Worm (Caenorhabditis elegans): ENCODE data around the gene srz-63.

srz-63 gene

ce11 chrII:1244420-1244959 is 34.0 kb upstream of the srz-63 start:
- TF ChIP-seq klf-2 (GFP tag; conservative IDR thresholded peaks at IDR 0.05) (peak; percentile 47; the same call in 1 of the 2 replicates), ztf-29 (GFP tag; IDR thresholded peaks at IDR 0.05) (no peak), cog-1 (tag; optimal IDR thresholded peaks at IDR 0.05) (no peak)

- no peak for TF ChIP-seq T22C8.4 (GFP tag; IDR thresholded peaks at IDR 0.05)
- TF ChIP-seq cog-1 (tag; optimal IDR thresholded peaks at IDR 0.05) = no peak
- no peak for TF ChIP-seq med-1 (GFP tag; optimal IDR thresholded peaks at IDR 0.05; ENCODE audit: insufficient read depth)
- TF ChIP-seq ztf-23 (GFP tag; IDR thresholded peaks at IDR 0.05) = no peak
- no peak for TF ChIP-seq klf-2 (GFP tag; conservative IDR thresholded peaks at IDR 0.05)
- TF ChIP-seq ztf-29 (GFP tag; IDR thresholded peaks at IDR 0.05) = no peak
- no peak for TF ChIP-seq tab-1 (GFP tag; IDR thresholded peaks at IDR 0.05)
- no peak for TF ChIP-seq ref-1 (GFP tag; conservative IDR thresholded peaks at IDR 0.05)
These were observed 32.7 kb upstream of the srz-63 start for ce11 chrII:1245783-1246182.

- TF ChIP-seq T22C8.4 (GFP tag; IDR thresholded peaks at IDR 0.05) = no peak
- peak; percentile 92 for TF ChIP-seq cog-1 (tag; optimal IDR thresholded peaks at IDR 0.05)
- peak; percentile 76 for TF ChIP-seq flt-1 (GFP tag; IDR thresholded peaks at IDR 0.05)
- TF ChIP-seq ztf-29 (GFP tag; IDR thresholded peaks at IDR 0.05) = peak; percentile 15; the same call in 1 of the 2 replicates
These were observed 31.6 kb upstream of the srz-63 start for ce11 chrII:1246855-1247259.

ce11 chrII:1252259-1252658 is 26.2 kb upstream of the srz-63 start, which contains the start of gene lin-42:
TSS of gene lin-42 (minus strand) at chrII:1252359.
- TF ChIP-seq ztf-29 (GFP tag; IDR thresholded peaks at IDR 0.05) = no peak
- no peak for TF ChIP-seq flt-1 (GFP tag; IDR thresholded peaks at IDR 0.05)
- no peak for TF ChIP-seq ztf-23 (GFP tag; IDR thresholded peaks at IDR 0.05)
- no peak for TF ChIP-seq tab-1 (GFP tag; IDR thresholded peaks at IDR 0.05)
- TF ChIP-seq med-1 (GFP tag; optimal IDR thresholded peaks at IDR 0.05; ENCODE audit: insufficient read depth) = no peak
- TF ChIP-seq T22C8.4 (GFP tag; IDR thresholded peaks at IDR 0.05) = no peak
- no peak for TF ChIP-seq klf-2 (GFP tag; conservative IDR thresholded peaks at IDR 0.05)
- no peak for TF ChIP-seq cog-1 (tag; optimal IDR thresholded peaks at IDR 0.05)
- TF ChIP-seq ref-1 (GFP tag; conservative IDR thresholded peaks at IDR 0.05) = no peak

ce11 chrII:1255637-1256036 is 22.8 kb upstream of the srz-63 start, which contains the start of gene clec-119:
TSS of gene clec-119 (plus strand) at chrII:1255937.
- TF ChIP-seq tab-1 (GFP tag; IDR thresholded peaks at IDR 0.05) (no peak), ztf-23 (GFP tag; IDR thresholded peaks at IDR 0.05) (no peak), ztf-29 (GFP tag; IDR thresholded peaks at IDR 0.05) (no peak), cog-1 (tag; optimal IDR thresholded peaks at IDR 0.05) (no peak), T22C8.4 (GFP tag; IDR thresholded peaks at IDR 0.05) (no peak), flt-1 (GFP tag; IDR thresholded peaks at IDR 0.05) (no peak), klf-2 (GFP tag; conservative IDR thresholded peaks at IDR 0.05) (no peak), med-1 (GFP tag; optimal IDR thresholded peaks at IDR 0.05; ENCODE audit: insufficient read depth) (no peak), ref-1 (GFP tag; conservative IDR thresholded peaks at IDR 0.05) (no peak)

- TF ChIP-seq tab-1 (GFP tag; IDR thresholded peaks at IDR 0.05) = no peak
- TF ChIP-seq flt-1 (GFP tag; IDR thresholded peaks at IDR 0.05) = no peak
- no peak for TF ChIP-seq klf-2 (GFP tag; conservative IDR thresholded peaks at IDR 0.05)
- no peak for TF ChIP-seq med-1 (GFP tag; optimal IDR thresholded peaks at IDR 0.05; ENCODE audit: insufficient read depth)
- TF ChIP-seq ztf-23 (GFP tag; IDR thresholded peaks at IDR 0.05) = no peak
- TF ChIP-seq ztf-29 (GFP tag; IDR thresholded peaks at IDR 0.05) = no peak
- no peak for TF ChIP-seq ref-1 (GFP tag; conservative IDR thresholded peaks at IDR 0.05)
- TF ChIP-seq T22C8.4 (GFP tag; IDR thresholded peaks at IDR 0.05) = no peak
- no peak for TF ChIP-seq cog-1 (tag; optimal IDR thresholded peaks at IDR 0.05)
These were observed 21.7 kb upstream of the srz-63 start for ce11 chrII:1256742-1257141.

ce11 chrII:1258634-1259033 is 19.8 kb upstream of the srz-63 start, which contains the start of gene clpr-2:
TSS of gene clpr-2 (plus strand) at chrII:1258934.
- no peak for TF ChIP-seq med-1 (GFP tag; optimal IDR thresholded peaks at IDR 0.05; ENCODE audit: insufficient read depth)
- no peak for TF ChIP-seq ref-1 (GFP tag; conservative IDR thresholded peaks at IDR 0.05)
- TF ChIP-seq klf-2 (GFP tag; conservative IDR thresholded peaks at IDR 0.05) = no peak
- no peak for TF ChIP-seq T22C8.4 (GFP tag; IDR thresholded peaks at IDR 0.05)

- no peak for TF ChIP-seq ref-1 (GFP tag; conservative IDR thresholded peaks at IDR 0.05)
- TF ChIP-seq klf-2 (GFP tag; conservative IDR thresholded peaks at IDR 0.05) = no peak
- no peak for TF ChIP-seq T22C8.4 (GFP tag; IDR thresholded peaks at IDR 0.05)
- TF ChIP-seq med-1 (GFP tag; optimal IDR thresholded peaks at IDR 0.05; ENCODE audit: insufficient read depth) = no peak
- no peak for TF ChIP-seq ztf-23 (GFP tag; IDR thresholded peaks at IDR 0.05)
- no peak for TF ChIP-seq flt-1 (GFP tag; IDR thresholded peaks at IDR 0.05)
- no peak for TF ChIP-seq ztf-29 (GFP tag; IDR thresholded peaks at IDR 0.05)
- TF ChIP-seq tab-1 (GFP tag; IDR thresholded peaks at IDR 0.05) = no peak
- no peak for TF ChIP-seq cog-1 (tag; optimal IDR thresholded peaks at IDR 0.05)
These were observed 11.7 kb upstream of the srz-63 start, which contains the start of gene oac-30 for ce11 chrII:1266790-1267189. TSS of gene oac-30 (minus strand) at chrII:1266890.

ce11 chrII:1271814-1272213 is 6.6 kb upstream of the srz-63 start, which contains the start of gene srw-66:
TSS of gene srw-66 (minus strand) at chrII:1271914.
- TF ChIP-seq flt-1 (GFP tag; IDR thresholded peaks at IDR 0.05) (no peak), ztf-23 (GFP tag; IDR thresholded peaks at IDR 0.05) (no peak), med-1 (GFP tag; optimal IDR thresholded peaks at IDR 0.05; ENCODE audit: insufficient read depth) (no peak), ref-1 (GFP tag; conservative IDR thresholded peaks at IDR 0.05) (no peak), tab-1 (GFP tag; IDR thresholded peaks at IDR 0.05) (no peak), ztf-29 (GFP tag; IDR thresholded peaks at IDR 0.05) (no peak), T22C8.4 (GFP tag; IDR thresholded peaks at IDR 0.05) (no peak), klf-2 (GFP tag; conservative IDR thresholded peaks at IDR 0.05) (no peak), cog-1 (tag; optimal IDR thresholded peaks at IDR 0.05) (no peak)

ce11 chrII:1275439-1275838 is 3.0 kb upstream of the srz-63 start, which contains the start of gene Y57G7A.5:
TSS of gene Y57G7A.5 (minus strand) at chrII:1275539.
- TF ChIP-seq med-1 (GFP tag; optimal IDR thresholded peaks at IDR 0.05; ENCODE audit: insufficient read depth) (no peak), flt-1 (GFP tag; IDR thresholded peaks at IDR 0.05) (no peak), klf-2 (GFP tag; conservative IDR thresholded peaks at IDR 0.05) (no peak), ztf-23 (GFP tag; IDR thresholded peaks at IDR 0.05) (no peak), tab-1 (GFP tag; IDR thresholded peaks at IDR 0.05) (no peak), T22C8.4 (GFP tag; IDR thresholded peaks at IDR 0.05) (no peak)

Data from whole organism, midembryonic.